Worm (Caenorhabditis elegans) whole organism, L1 larva: ENCODE results near the gene C16D2.3.

Experiments used
- C16A3.4 ChIP-seq: fragments of 150-350 bp; optimal IDR thresholded peaks from 2 replicates; lab custom pipeline; 2014; ENCODE audit warnings: missing biosample characterization, missing genetic modification characterization
- aha-1 ChIP-seq: fragments of 150-350 bp; optimal IDR thresholded peaks from 2 replicates; lab custom pipeline; 2014; ENCODE audit warnings: missing biosample characterization, missing genetic modification characterization
- aly-2 ChIP-seq: fragments of 150-350 bp; optimal IDR thresholded peaks from 2 replicates; lab custom pipeline; 2014; ENCODE audit warnings: missing biosample characterization, missing genetic modification characterization
- blmp-1 ChIP-seq: fragments of 150-350 bp; optimal IDR thresholded peaks from 2 replicates; lab custom pipeline; 2014; ENCODE audit warnings: missing biosample characterization, missing genetic modification characterization
- ceh-63 ChIP-seq: fragments of 200-800 bp; sonication (Bioruptor generic); optimal IDR thresholded peaks from 2 replicates; lab custom pipeline; 2018; ENCODE audit warnings: mild to moderate bottlenecking, missing genetic modification characterization, missing compliant biosample characterization
- ceh-8 ChIP-seq: fragments of 200-800 bp; sonication (Bioruptor generic); optimal IDR thresholded peaks from 2 replicates; lab custom pipeline; 2018; ENCODE audit warnings: mild to moderate bottlenecking, missing genetic modification characterization, moderate library complexity, missing compliant biosample characterization
- ceh-90 ChIP-seq: sonication (generic microtip); optimal IDR thresholded peaks from 2 replicates; lab custom pipeline; 2016; ENCODE audit warnings: missing genetic modification characterization, missing compliant biosample characterization
- ces-1 ChIP-seq: fragments of 150-350 bp; optimal IDR thresholded peaks from 2 replicates; lab custom pipeline; 2014; ENCODE audit warnings: missing biosample characterization, missing genetic modification reagents, missing genetic modification characterization
- dsc-1 ChIP-seq: sonication (generic microtip); optimal IDR thresholded peaks from 2 replicates; lab custom pipeline; 2016; ENCODE audit warnings: mild to moderate bottlenecking, missing genetic modification characterization, missing compliant biosample characterization
- efl-1 ChIP-seq, 4 experiments: fragments of 150-350 bp; optimal IDR thresholded peaks in 3 of 4; peaks in 1 of 4; 1 replicate in 1 of 4; 2 replicates in 3 of 4; lab custom pipeline; 2014; ENCODE audit warnings: missing biosample characterization in 2 of 4, missing genetic modification characterization in 2 of 4, missing genetic modification reagents in 2 of 4
- efl-3 ChIP-seq: fragments of 200-800 bp; sonication (Bioruptor generic); optimal IDR thresholded peaks from 2 replicates; lab custom pipeline; 2018; ENCODE audit warnings: mild to moderate bottlenecking, missing genetic modification characterization, missing compliant biosample characterization
- egl-13 ChIP-seq: sonication (generic microtip); optimal IDR thresholded peaks from 2 replicates; lab custom pipeline; 2016; ENCODE audit warnings: missing genotype, missing genetic modification reagents, missing genetic modification characterization, missing compliant biosample characterization
- fkh-10 ChIP-seq: sonication (generic microtip); optimal IDR thresholded peaks from 2 replicates; lab custom pipeline; 2017; ENCODE audit warnings: missing biosample characterization, missing genetic modification reagents, missing genetic modification characterization
- fos-1 ChIP-seq: fragments of 150-350 bp; optimal IDR thresholded peaks from 2 replicates; lab custom pipeline; 2014; ENCODE audit warnings: missing biosample characterization, missing genetic modification characterization
- irx-1 ChIP-seq: sonication (generic microtip); optimal IDR thresholded peaks from 2 replicates; lab custom pipeline; 2016; ENCODE audit warnings: missing genetic modification characterization, missing compliant biosample characterization
- isw-1 ChIP-seq: fragments of 200-800 bp; sonication (Bioruptor generic); IDR thresholded peaks from 2 replicates; pipeline ENCODE4 v1.3.6; 2022; ENCODE audit warnings: missing genetic modification characterization, missing compliant biosample characterization
- jun-1 ChIP-seq: fragments of 150-350 bp; optimal IDR thresholded peaks from 2 replicates; lab custom pipeline; 2014; ENCODE audit warnings: missing biosample characterization, missing genetic modification reagents, missing genetic modification characterization
- lin-13 ChIP-seq: fragments of 150-350 bp; optimal IDR thresholded peaks from 2 replicates; lab custom pipeline; 2014; ENCODE audit warnings: missing biosample characterization, missing genetic modification reagents, missing genetic modification characterization
- lin-14 ChIP-seq: fragments of 200-800 bp; sonication (Bioruptor generic); optimal IDR thresholded peaks from 2 replicates; lab custom pipeline; 2018; ENCODE audit warnings: mild to moderate bottlenecking, missing genetic modification characterization, moderate library complexity, missing compliant biosample characterization
- lin-39 ChIP-seq: fragments of 150-350 bp; optimal IDR thresholded peaks from 2 replicates; lab custom pipeline; 2014; ENCODE audit warnings: missing biosample characterization, missing genetic modification reagents, missing genetic modification characterization
- lir-3 ChIP-seq: sonication (generic microtip); optimal IDR thresholded peaks from 2 replicates; lab custom pipeline; 2016; ENCODE audit warnings: mild to moderate bottlenecking, missing genetic modification characterization, moderate library complexity, missing compliant biosample characterization; ENCODE audit not compliant: poor library complexity
- lsy-2 ChIP-seq, 2 experiments: fragments of 150-350 bp; optimal IDR thresholded peaks; 2 replicates each; lab custom pipeline; 2014; ENCODE audit warnings: missing biosample characterization in 2 of 2, missing genetic modification characterization in 2 of 2
- mab-9 ChIP-seq: fragments of 200-800 bp; sonication (Bioruptor generic); IDR thresholded peaks from 2 replicates; pipeline ENCODE4 v1.3.6; 2022; ENCODE audit warnings: missing genetic modification reagents, missing genetic modification characterization, missing compliant biosample characterization
- mef-2 ChIP-seq: fragments of 150-350 bp; optimal IDR thresholded peaks from 2 replicates; lab custom pipeline; 2014; ENCODE audit warnings: missing biosample characterization, missing genetic modification characterization
- nhr-12 ChIP-seq: sonication (generic microtip); optimal IDR thresholded peaks from 2 replicates; lab custom pipeline; 2017; ENCODE audit warnings: missing biosample characterization, missing genetic modification characterization
- nhr-19 ChIP-seq: fragments of 200-800 bp; sonication (Bioruptor generic); conservative IDR thresholded peaks from 2 replicates; pipeline ENCODE4 v1.3.6; 2022; ENCODE audit warnings: missing genetic modification characterization, missing compliant biosample characterization
- nhr-20 ChIP-seq: sonication (generic microtip); optimal IDR thresholded peaks from 2 replicates; lab custom pipeline; 2016; ENCODE audit warnings: mild to moderate bottlenecking, missing genetic modification characterization, missing compliant biosample characterization
- nhr-237 ChIP-seq: fragments of 150-350 bp; optimal IDR thresholded peaks from 2 replicates; lab custom pipeline; 2014; ENCODE audit warnings: missing biosample characterization, missing genetic modification characterization
- nhr-28 ChIP-seq: fragments of 150-350 bp; optimal IDR thresholded peaks from 2 replicates; lab custom pipeline; 2014; ENCODE audit warnings: missing biosample characterization, missing genetic modification characterization
- nhr-71 ChIP-seq: sonication (generic microtip); optimal IDR thresholded peaks from 2 replicates; lab custom pipeline; 2016; ENCODE audit warnings: mild to moderate bottlenecking, missing genetic modification characterization, moderate library complexity, missing compliant biosample characterization
- nhr-76 ChIP-seq: sonication (generic microtip); optimal IDR thresholded peaks from 2 replicates; lab custom pipeline; 2017; ENCODE audit warnings: missing biosample characterization, missing genetic modification characterization
- nhr-85 ChIP-seq: sonication (generic microtip); peaks from one replicate; lab custom pipeline; 2016; ENCODE audit warnings: missing genetic modification characterization, inconsistent platforms, missing compliant biosample characterization
- pag-3 ChIP-seq: sonication (generic microtip); optimal IDR thresholded peaks from 2 replicates; lab custom pipeline; 2017; ENCODE audit warnings: missing genetic modification characterization, mild to moderate bottlenecking, missing compliant biosample characterization, antibody characterized with exemption, borderline replicate concordance; ENCODE audit not compliant: insufficient read depth
- pqm-1 ChIP-seq: sonication (generic microtip); optimal IDR thresholded peaks from 3 replicates; lab custom pipeline; 2017; ENCODE audit warnings: missing biosample characterization, missing genetic modification characterization
- rnt-1 ChIP-seq: sonication (generic microtip); optimal IDR thresholded peaks from 2 replicates; lab custom pipeline; 2016; ENCODE audit warnings: mild to moderate bottlenecking, missing genetic modification characterization, moderate library complexity, missing compliant biosample characterization
- skn-1 ChIP-seq: fragments of 150-350 bp; optimal IDR thresholded peaks from 2 replicates; lab custom pipeline; 2014; ENCODE audit warnings: missing biosample characterization, missing genetic modification characterization
- snpc-4 ChIP-seq: fragments of 150-350 bp; optimal IDR thresholded peaks from 2 replicates; lab custom pipeline; 2014; ENCODE audit warnings: missing biosample characterization, missing genetic modification characterization
- snu-23 ChIP-seq: sonication (generic microtip); optimal IDR thresholded peaks from 2 replicates; lab custom pipeline; 2016; ENCODE audit warnings: missing genetic modification characterization, missing compliant biosample characterization
- sup-37 ChIP-seq: fragments of 200-800 bp; sonication (Bioruptor generic); optimal IDR thresholded peaks from 2 replicates; lab custom pipeline; 2018; ENCODE audit warnings: mild to moderate bottlenecking, missing genetic modification characterization, missing compliant biosample characterization
- swsn-7 ChIP-seq: sonication (generic microtip); optimal IDR thresholded peaks from 2 replicates; lab custom pipeline; 2016; ENCODE audit warnings: missing genetic modification characterization, missing compliant biosample characterization
- tlp-1 ChIP-seq: fragments of 150-350 bp; optimal IDR thresholded peaks from 2 replicates; lab custom pipeline; 2014; ENCODE audit warnings: missing biosample characterization, missing genetic modification characterization
- unc-130 ChIP-seq: fragments of 150-350 bp; optimal IDR thresholded peaks from 2 replicates; lab custom pipeline; 2017; ENCODE audit warnings: missing biosample characterization, missing genetic modification characterization, inconsistent platforms
- unc-30 ChIP-seq: sonication (generic microtip); optimal IDR thresholded peaks from 2 replicates; lab custom pipeline; 2017; ENCODE audit warnings: missing biosample characterization, missing genetic modification characterization
- unc-86 ChIP-seq: sonication (generic microtip); optimal IDR thresholded peaks from 2 replicates; lab custom pipeline; 2016; ENCODE audit warnings: missing genetic modification characterization, missing compliant biosample characterization
- unc-98 ChIP-seq: fragments of 200-800 bp; sonication (Bioruptor generic); IDR thresholded peaks from 2 replicates; pipeline ENCODE4 v1.3.6; 2022; ENCODE audit warnings: missing genetic modification characterization, missing compliant biosample characterization
- xbp-1 ChIP-seq: sonication (generic microtip); optimal IDR thresholded peaks from 2 replicates; lab custom pipeline; 2016; ENCODE audit warnings: missing genetic modification characterization, missing compliant biosample characterization
- zip-4 ChIP-seq: fragments of 200-800 bp; sonication (Bioruptor generic); optimal IDR thresholded peaks from 2 replicates; lab custom pipeline; 2018; ENCODE audit warnings: mild to moderate bottlenecking, missing genetic modification characterization, moderate library complexity, missing compliant biosample characterization
- ztf-11 ChIP-seq, 2 experiments: sonication (generic microtip); optimal IDR thresholded peaks; 2 replicates each; lab custom pipeline; 2016 to 2017; ENCODE audit warnings: missing genetic modification characterization in 2 of 2, missing biosample characterization in 1 of 2, missing compliant biosample characterization in 1 of 2

Gene C16D2.3

DNA sequence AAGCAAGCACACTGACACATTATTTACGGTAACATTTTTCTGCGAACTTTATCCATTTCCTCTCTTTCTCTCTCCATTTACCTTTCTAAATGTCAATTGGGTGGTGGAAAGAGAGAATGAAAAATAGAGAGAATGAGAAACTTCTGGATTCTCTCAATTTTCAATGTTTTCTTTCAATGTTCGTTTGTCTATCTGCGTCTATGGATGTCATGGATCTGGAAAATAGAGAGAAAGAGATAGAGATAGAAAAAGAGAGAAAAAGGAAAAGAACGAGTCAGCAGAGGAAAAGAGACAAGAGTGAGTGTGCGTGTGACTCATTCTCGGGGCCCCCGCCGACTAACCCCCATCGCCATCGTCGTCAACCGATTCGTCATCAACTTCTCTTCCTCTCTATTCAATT lies 25.1 kb upstream of the C16D2.3 start, which contains the start of gene jun-1 (continued):
- TF ChIP-seq blmp-1 (tag; lab: Kevin White, UChicago) = peak; percentile 76
- TF ChIP-seq fkh-10 (GFP tag; lab: Kevin White, UChicago) = peak; percentile 49
- TF ChIP-seq nhr-20 (tag; lab: Kevin White, UChicago) = peak; percentile 96
- peak; percentile 77 for TF ChIP-seq lin-13 (GFP tag; lab: Kevin White, UChicago)
- TF ChIP-seq dsc-1 (tag; lab: Kevin White, UChicago) = peak; percentile 54
- no peak for TF ChIP-seq jun-1 (tag; lab: Kevin White, UChicago)
- TF ChIP-seq nhr-28 = peak; percentile 68
- TF ChIP-seq ztf-11 (tag; optimal IDR thresholded peaks at IDR 0.05; lab: Kevin White, UChicago) = no peak
- TF ChIP-seq egl-13 (tag; lab: Kevin White, UChicago) = peak; percentile 14
- no peak for TF ChIP-seq pag-3 (tag; lab: Kevin White, UChicago)
- TF ChIP-seq skn-1 (tag; lab: Kevin White, UChicago) = no peak
- TF ChIP-seq unc-130 (tag; lab: Kevin White, UChicago) = peak; percentile 36
- TF ChIP-seq ces-1 (GFP tag; lab: Kevin White, UChicago) = no peak
- peak; percentile 60 for TF ChIP-seq lir-3 (tag; lab: Kevin White, UChicago)
- TF ChIP-seq sup-37 = peak; percentile 28
- TF ChIP-seq irx-1 (tag; lab: Kevin White, UChicago) = peak; percentile 74
- peak; percentile 84 for TF ChIP-seq nhr-19 (GFP tag; lab: Robert Waterston, UW)
- TF ChIP-seq ceh-63 (GFP tag; lab: Kevin White, UChicago) = no peak
- no peak for TF ChIP-seq efl-3
- peak; percentile 75 for TF ChIP-seq isw-1 (GFP tag; lab: Robert Waterston, UW)
- peak; percentile 93 for TF ChIP-seq snu-23 (GFP tag; lab: Kevin White, UChicago)
- peak; percentile 78 for TF ChIP-seq C16A3.4 (tag; lab: Kevin White, UChicago)
- TF ChIP-seq zip-4 (GFP tag; lab: Kevin White, UChicago) = peak; percentile 24
- 0 out of 2 replicates have a peak, but pooled peaks have one; percentile 42 for TF ChIP-seq mab-9
- TF ChIP-seq lin-14 (GFP tag; lab: Kevin White, UChicago) = peak; percentile 97
- peak; percentile 29 for TF ChIP-seq lin-39 (tag; lab: Kevin White, UChicago)
- TF ChIP-seq unc-86 (tag; lab: Kevin White, UChicago) = peak; percentile 53
- TF ChIP-seq unc-98 (GFP tag; lab: Robert Waterston, UW) = no peak
- peak; percentile 82 to 90 for TF ChIP-seq efl-1 (optimal IDR thresholded peaks at IDR 0.05; lab: Kevin White, UChicago)
- peak; percentile 59 to 95 for TF ChIP-seq efl-1 (GFP tag; optimal IDR thresholded peaks at IDR 0.05 in 1 of 2; lab: Kevin White, UChicago)
- TF ChIP-seq ceh-8 (GFP tag; lab: Kevin White, UChicago) = no peak
- peak; percentile 98 for TF ChIP-seq nhr-85
- TF ChIP-seq tlp-1 = no peak
- TF ChIP-seq snpc-4 = peak; percentile 70
- TF ChIP-seq nhr-76 (tag; lab: Kevin White, UChicago) = no peak
- no peak for TF ChIP-seq mef-2 (tag; lab: Kevin White, UChicago)
- TF ChIP-seq unc-30 (tag; lab: Kevin White, UChicago) = no peak
- TF ChIP-seq aly-2 (tag; lab: Kevin White, UChicago) = peak; percentile 71
- TF ChIP-seq nhr-12 (tag; lab: Kevin White, UChicago) = no peak
- TF ChIP-seq pqm-1 (tag; lab: Kevin White, UChicago) = no peak
- peak; percentile 85 to 95 for TF ChIP-seq lsy-2 (tag; optimal IDR thresholded peaks at IDR 0.05; lab: Kevin White, UChicago)
- peak; percentile 86 for TF ChIP-seq swsn-7 (tag; lab: Kevin White, UChicago)
- TF ChIP-seq xbp-1 (tag; lab: Kevin White, UChicago) = peak; percentile 65
- no peak for TF ChIP-seq ceh-90 (tag; lab: Kevin White, UChicago)
- TF ChIP-seq nhr-237 (tag; lab: Kevin White, UChicago) = peak; percentile 92
- peak; percentile 96 for TF ChIP-seq nhr-71
- peak; percentile 14 for TF ChIP-seq aha-1
- peak; percentile 100 for TF ChIP-seq fos-1 (tag; lab: Kevin White, UChicago)
- peak; percentile 65 for TF ChIP-seq rnt-1 (tag; lab: Kevin White, UChicago)
